Worm (Caenorhabditis elegans): Measurements from ENCODE around the gene fbxb-112.

fbxb-112 gene

DNA sequence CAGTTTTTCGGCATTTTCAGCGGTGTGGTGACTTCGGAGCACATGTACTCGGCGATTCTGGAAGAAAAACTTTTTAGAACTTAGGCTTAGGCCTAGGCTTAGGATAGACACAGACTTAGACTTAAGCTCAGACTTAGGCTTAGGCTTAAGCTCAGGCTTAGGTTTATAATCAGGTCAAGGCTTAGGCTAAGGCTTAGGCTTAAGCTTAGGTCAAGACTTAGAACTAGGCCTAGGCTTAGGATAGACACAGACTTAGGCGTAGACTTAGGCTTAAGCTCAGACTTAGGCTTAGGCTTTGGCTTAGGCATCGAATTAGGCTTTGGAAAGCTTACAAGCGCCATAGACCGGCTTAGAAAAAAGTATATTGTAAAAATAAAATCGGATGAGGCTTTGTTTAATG, 14.4 kb upstream of the fbxb-112 start:
- TF ChIP-seq nhr-23 (tag; optimal IDR thresholded peaks at IDR 0.05) (no peak), mdl-1 (tag; optimal IDR thresholded peaks at IDR 0.05) (no peak), nhr-25 (tag; optimal IDR thresholded peaks at IDR 0.05) (no peak), mbf-1 (tag; optimal IDR thresholded peaks at IDR 0.05) (no peak), aly-2 (tag; optimal IDR thresholded peaks at IDR 0.05) (no peak), elt-3 (tag; optimal IDR thresholded peaks at IDR 0.05) (no peak), skn-1 (tag; optimal IDR thresholded peaks at IDR 0.05) (no peak), nhr-12 (tag; optimal IDR thresholded peaks at IDR 0.05) (no peak), zag-1 (tag; optimal IDR thresholded peaks at IDR 0.05) (no peak), sma-3 (GFP tag; optimal IDR thresholded peaks at IDR 0.05) (no peak)

DNA sequence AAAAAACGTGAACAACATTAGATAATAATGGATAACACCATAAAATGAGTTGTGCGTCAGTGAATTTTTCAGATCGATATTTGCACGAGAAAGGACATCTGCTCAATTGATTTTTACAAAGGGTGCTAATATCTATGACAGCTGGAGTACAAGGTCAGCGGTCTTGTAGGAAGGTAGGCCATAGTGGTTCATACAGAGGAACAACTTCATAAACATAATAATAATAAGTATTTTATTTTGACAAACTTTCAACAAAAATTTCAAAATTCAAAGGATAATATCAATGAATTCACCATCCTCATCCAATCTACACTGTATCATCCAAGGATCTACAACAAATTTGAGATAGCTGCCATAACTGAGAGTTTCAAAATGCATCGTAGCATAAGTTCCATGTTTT, 13.7 kb upstream of the fbxb-112 start, which contains the start of gene fbxb-104:
Gene fbxb-104 (minus strand): TSS at position 101 of the 400 bp plus-strand sequence.
- TF ChIP-seq ama-1 (optimal IDR thresholded peaks at IDR 0.05) (no peak), lin-39 (tag; optimal IDR thresholded peaks at IDR 0.05) (no peak), C34F6.9 (tag; optimal IDR thresholded peaks at IDR 0.05) (no peak), nhr-237 (tag; optimal IDR thresholded peaks at IDR 0.05) (no peak), skn-1 (tag; optimal IDR thresholded peaks at IDR 0.05) (no peak), mbf-1 (tag; optimal IDR thresholded peaks at IDR 0.05) (no peak), blmp-1 (tag; optimal IDR thresholded peaks at IDR 0.05; ENCODE audit: insufficient read depth) (no peak)

DNA sequence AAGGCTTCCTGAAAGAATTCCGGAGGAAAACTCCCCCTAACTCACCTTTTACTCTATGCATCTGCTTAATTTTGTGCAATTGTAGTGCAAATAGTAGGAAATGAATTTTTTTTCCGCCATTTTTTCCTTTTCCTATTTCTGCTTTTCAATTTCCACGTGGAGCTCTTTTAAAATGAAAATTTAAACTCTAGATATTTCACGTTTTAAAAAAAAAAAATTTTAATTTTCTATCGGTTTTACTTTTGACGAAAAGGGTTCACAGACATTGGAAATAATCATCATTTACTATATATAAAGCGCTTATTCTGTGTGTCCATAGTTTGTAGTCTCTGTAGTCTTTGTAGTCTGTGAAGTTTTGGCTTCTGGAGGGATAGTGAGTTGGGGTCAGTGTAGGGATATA, 9.3 kb upstream of the fbxb-112 start, which contains the start of gene Y49F6B.8:
Gene Y49F6B.8 (minus strand): TSS at position 101 of the 400 bp plus-strand sequence.
- TF ChIP-seq nhr-23 (tag; optimal IDR thresholded peaks at IDR 0.05) (no peak), alr-1 (tag; optimal IDR thresholded peaks at IDR 0.05) (no peak), aly-2 (tag; optimal IDR thresholded peaks at IDR 0.05) (no peak), crh-2 (tag; optimal IDR thresholded peaks at IDR 0.05) (no peak), nhr-6 (tag; optimal IDR thresholded peaks at IDR 0.05) (no peak), nhr-11 (tag; optimal IDR thresholded peaks at IDR 0.05) (no peak), blmp-1 (tag; optimal IDR thresholded peaks at IDR 0.05; ENCODE audit: insufficient read depth) (no peak), unc-39 (tag; optimal IDR thresholded peaks at IDR 0.05) (no peak), skn-1 (tag; optimal IDR thresholded peaks at IDR 0.05) (no peak), R02D3.7 (tag; optimal IDR thresholded peaks at IDR 0.05) (no peak), ztf-4 (tag; optimal IDR thresholded peaks at IDR 0.05) (no peak), dmd-4 (tag; optimal IDR thresholded peaks at IDR 0.05) (no peak)

DNA sequence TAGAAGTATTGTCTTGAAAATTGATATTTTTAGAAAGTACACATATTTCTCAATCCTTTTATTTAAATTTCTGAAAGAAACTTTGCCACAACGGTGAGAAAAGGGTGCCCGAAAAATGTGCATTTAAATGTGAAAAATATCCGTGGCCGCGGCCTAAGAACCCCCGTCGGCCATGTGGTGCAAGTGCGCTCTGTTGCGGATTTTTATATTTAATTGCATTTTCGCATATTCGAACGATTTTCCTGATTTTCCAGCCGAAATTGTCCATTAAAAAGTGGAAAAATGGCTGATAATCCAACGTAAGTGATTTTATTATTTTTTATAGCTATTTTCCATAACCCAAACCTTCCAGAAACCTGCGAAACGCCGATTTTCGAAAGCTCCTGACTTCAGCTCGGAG, 8.7 kb upstream of the fbxb-112 start, which contains the start of gene smu-2:
Gene smu-2 (plus strand): TSS at position 178 of the 400 bp plus-strand sequence.
- TF ChIP-seq lsy-2 (tag; optimal IDR thresholded peaks at IDR 0.05) = peak in 1 of 2 experiments; percentile 37
- TF ChIP-seq ama-1 (optimal IDR thresholded peaks at IDR 0.05) = no peak
- peak; percentile 74 for TF ChIP-seq lin-13 (GFP tag; optimal IDR thresholded peaks at IDR 0.05)
- no peak for TF ChIP-seq blmp-1 (tag; optimal IDR thresholded peaks at IDR 0.05; ENCODE audit: insufficient read depth)
- peak; percentile 67 for TF ChIP-seq C34F6.9 (tag; optimal IDR thresholded peaks at IDR 0.05)
- TF ChIP-seq ztf-11 (tag; optimal IDR thresholded peaks at IDR 0.05) = no peak
- peak; percentile 41 for TF ChIP-seq F13H6.1 (tag; optimal IDR thresholded peaks at IDR 0.05)
- TF ChIP-seq unc-55 (GFP tag; optimal IDR thresholded peaks at IDR 0.05) = peak; percentile 79
- TF ChIP-seq skn-1 (tag; optimal IDR thresholded peaks at IDR 0.05) = no peak
- TF ChIP-seq unc-39 (tag; optimal IDR thresholded peaks at IDR 0.05) = no peak
- TF ChIP-seq mab-5 (tag; optimal IDR thresholded peaks at IDR 0.05) = peak; percentile 27
- TF ChIP-seq ceh-82 (tag; optimal IDR thresholded peaks at IDR 0.05) = no peak
- no peak for TF ChIP-seq unc-62 (GFP tag; optimal IDR thresholded peaks at IDR 0.05)
- no peak for TF ChIP-seq nhr-11 (tag; optimal IDR thresholded peaks at IDR 0.05)
- TF ChIP-seq R02D3.7 (tag; optimal IDR thresholded peaks at IDR 0.05) = no peak
- TF ChIP-seq peb-1 (tag; optimal IDR thresholded peaks at IDR 0.05) = no peak
- TF ChIP-seq ztf-1 (GFP tag; conservative IDR thresholded peaks at IDR 0.05) = no peak
- peak; percentile 53 for TF ChIP-seq sma-3 (GFP tag; optimal IDR thresholded peaks at IDR 0.05)

- TF ChIP-seq sma-9 (GFP tag; optimal IDR thresholded peaks at IDR 0.05) (no peak), sma-9 (tag; optimal IDR thresholded peaks at IDR 0.05) (no peak), Y55F3AM.14 (GFP tag; optimal IDR thresholded peaks at IDR 0.05) (no peak), unc-39 (tag; optimal IDR thresholded peaks at IDR 0.05) (no peak), sem-4 (tag; optimal IDR thresholded peaks at IDR 0.05) (no peak), peb-1 (tag; optimal IDR thresholded peaks at IDR 0.05) (no peak), egl-27 (tag; optimal IDR thresholded peaks at IDR 0.05) (no peak), dmd-4 (tag; optimal IDR thresholded peaks at IDR 0.05) (no peak), fos-1 (tag; optimal IDR thresholded peaks at IDR 0.05) (no peak), ama-1 (optimal IDR thresholded peaks at IDR 0.05) (no peak), lin-11 (tag; optimal IDR thresholded peaks at IDR 0.05) (no peak), ztf-1 (GFP tag; conservative IDR thresholded peaks at IDR 0.05) (no peak), nhr-237 (tag; optimal IDR thresholded peaks at IDR 0.05) (no peak), alr-1 (tag; optimal IDR thresholded peaks at IDR 0.05) (no peak)
Observed at ce11 chrII:3499386-3499785, 8.5 kb downstream of the fbxb-112 start, which contains the start of gene Y49F6B.9. TSS of gene Y49F6B.9 (minus strand) at chrII:3499387.
